Fruit fly (Drosophila melanogaster): ENCODE results near the gene Spase22-23.

Gene Spase22-23

DNA sequence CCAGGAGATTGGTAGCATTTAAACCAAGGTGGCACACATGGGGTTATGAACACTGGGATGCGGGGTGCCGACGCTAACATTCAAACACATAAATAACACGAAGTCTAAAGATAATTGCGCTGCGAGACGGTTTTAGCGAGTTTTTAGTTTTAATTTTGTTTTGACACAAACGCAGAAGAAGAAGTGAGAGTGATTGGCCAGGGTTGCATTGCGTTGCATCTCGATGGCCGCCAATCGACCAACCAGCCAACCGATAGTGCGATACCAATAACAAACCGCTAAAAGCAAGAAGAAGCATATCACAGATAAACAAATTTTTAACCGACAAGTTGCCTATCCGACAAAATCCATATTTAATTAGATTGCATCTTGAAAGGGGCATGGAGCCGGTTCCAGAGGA, 3.1 kb downstream of the Spase22-23 start, which contains the start of the genes Spps and CG13609 (continued):
- TF ChIP-seq CG13424 (tag; optimal IDR thresholded peaks at IDR 0.05) (no peak), br (optimal IDR thresholded peaks at IDR 0.05) (no peak), CG30020 (tag; optimal IDR thresholded peaks at IDR 0.05) (peak; percentile 48), CG4404 (GFP tag; IDR thresholded peaks at IDR 0.05) (no peak), CG3847 (GFP tag; IDR thresholded peaks at IDR 0.05) (peak; percentile 47), wek (GFP tag; optimal IDR thresholded peaks at IDR 0.05) (no peak), CG15073 (GFP tag; optimal IDR thresholded peaks at IDR 0.05) (no peak), CG13123 (GFP tag; optimal IDR thresholded peaks at IDR 0.05) (no peak), dpn (GFP tag; optimal IDR thresholded peaks at IDR 0.05) (peak in 1 of 2 experiments; percentile 38), CG14667 (GFP tag; IDR thresholded peaks at IDR 0.05) (no peak), YL-1 (GFP tag; optimal IDR thresholded peaks at IDR 0.05) (peak; percentile 89), Hand (GFP tag; optimal IDR thresholded peaks at IDR 0.05) (no peak), danr (GFP tag; IDR thresholded peaks at IDR 0.05) (no peak), C15 (GFP tag; IDR thresholded peaks at IDR 0.05) (no peak), CG7987 (GFP tag; optimal IDR thresholded peaks at IDR 0.05) (peak; percentile 17), NfI (GFP tag; optimal IDR thresholded peaks at IDR 0.05) (peak; percentile 27), CG17359 (tag; optimal IDR thresholded peaks at IDR 0.05) (no peak), eve (GFP tag; optimal IDR thresholded peaks at IDR 0.05) (no peak), D19B (GFP tag; optimal IDR thresholded peaks at IDR 0.05) (no peak), CG11456 (GFP tag; IDR thresholded peaks at IDR 0.05) (no peak), gt (GFP tag; IDR thresholded peaks at IDR 0.05) (no peak), Stat92E (GFP tag; optimal IDR thresholded peaks at IDR 0.05) (no peak), CG11560 (tag; IDR thresholded peaks at IDR 0.05) (no peak), CG8281 (tag; optimal IDR thresholded peaks at IDR 0.05) (no peak), CG32532 (GFP tag; IDR thresholded peaks at IDR 0.05) (0 out of 2 replicates have a peak, but pooled peaks have one; percentile 27), tgo (GFP tag; IDR thresholded peaks at IDR 0.05) (no peak), fd102C (GFP tag; optimal IDR thresholded peaks at IDR 0.05) (no peak), HmgD (GFP tag; optimal IDR thresholded peaks at IDR 0.05) (peak; percentile 18), esg (GFP tag; conservative IDR thresholded peaks at IDR 0.05) (no peak), CG7963 (GFP tag; IDR thresholded peaks at IDR 0.05; ENCODE audit: partially characterized antibody) (peak; percentile 98), nerfin-1 (tag; optimal IDR thresholded peaks at IDR 0.05) (peak; percentile 53), mirr (GFP tag; optimal IDR thresholded peaks at IDR 0.05) (no peak), emc (GFP tag; optimal IDR thresholded peaks at IDR 0.05) (no peak), yki (optimal IDR thresholded peaks at IDR 0.05) (no peak), CG11093 (GFP tag; IDR thresholded peaks at IDR 0.05) (no peak), CG6813 (GFP tag; optimal IDR thresholded peaks at IDR 0.05) (no peak), az2 (GFP tag; optimal IDR thresholded peaks at IDR 0.05) (no peak), Bgb (GFP tag; IDR thresholded peaks at IDR 0.05; ENCODE audit: partially characterized antibody) (peak; percentile 99), ATbp (GFP tag; optimal IDR thresholded peaks at IDR 0.05) (no peak), Camta (GFP tag; optimal IDR thresholded peaks at IDR 0.05) (no peak), B-H1 (GFP tag; IDR thresholded peaks at IDR 0.05) (no peak), lab (GFP tag; optimal IDR thresholded peaks at IDR 0.05) (no peak), PHDP (tag; optimal IDR thresholded peaks at IDR 0.05) (no peak), Hsf (GFP tag; optimal IDR thresholded peaks at IDR 0.05) (no peak), CG6854 (GFP tag; optimal IDR thresholded peaks at IDR 0.05) (no peak), Sry-β (GFP tag; optimal IDR thresholded peaks at IDR 0.05) (peak; percentile 0), Xbp1 (GFP tag; optimal IDR thresholded peaks at IDR 0.05) (no peak), chinmo (GFP tag; IDR thresholded peaks at IDR 0.05; ENCODE audit: partially characterized antibody) (peak; percentile 100), CG12071 (GFP tag; optimal IDR thresholded peaks at IDR 0.05) (no peak), Spps (tag; optimal IDR thresholded peaks at IDR 0.05) (peak; percentile 52), trh (GFP tag; optimal IDR thresholded peaks at IDR 0.05) (no peak), Med (GFP tag) (peak; percentile 87)
